Fruit fly (Drosophila melanogaster): ENCODE results near the gene Rcd4.

Rcd4 gene

dm6 chr2L:8361204-8361952 lies 21.3 kb upstream of the Rcd4 start (continued):
- TF ChIP-seq phol (tag; optimal IDR thresholded peaks at IDR 0.05) (peak; percentile 40), CG10654 (GFP tag; optimal IDR thresholded peaks at IDR 0.05) (no peak), Six4 (GFP tag; optimal IDR thresholded peaks at IDR 0.05) (no peak), vfl (GFP tag; optimal IDR thresholded peaks at IDR 0.05) (no peak), Nf-YA (GFP tag; IDR thresholded peaks at IDR 0.05) (no peak), CG11247 (GFP tag; IDR thresholded peaks at IDR 0.05) (no peak), bsh (GFP tag; optimal IDR thresholded peaks at IDR 0.05) (no peak), Doc2 (GFP tag; IDR thresholded peaks at IDR 0.05) (no peak), CG31224 (GFP tag; IDR thresholded peaks at IDR 0.05) (peak; percentile 46; the same call in 1 of the 2 replicates), CG17612 (GFP tag; IDR thresholded peaks at IDR 0.05) (no peak), vvl (GFP tag; IDR thresholded peaks at IDR 0.05) (no peak), HLH4C (GFP tag; IDR thresholded peaks at IDR 0.05; ENCODE audit: partially characterized antibody) (no peak), CG8924 (tag; optimal IDR thresholded peaks at IDR 0.05) (peak; percentile 20), CG2875 (GFP tag; optimal IDR thresholded peaks at IDR 0.05) (no peak), CG10147 (GFP tag; optimal IDR thresholded peaks at IDR 0.05) (no peak), dpn (GFP tag; optimal IDR thresholded peaks at IDR 0.05) (no peak), CG11696 (GFP tag; IDR thresholded peaks at IDR 0.05) (no peak), eyg (GFP tag; optimal IDR thresholded peaks at IDR 0.05) (no peak), tio (GFP tag; optimal IDR thresholded peaks at IDR 0.05) (no peak), CG3281 (GFP tag; optimal IDR thresholded peaks at IDR 0.05) (peak; percentile 39), bigmax (GFP tag; optimal IDR thresholded peaks at IDR 0.05) (no peak), Med (GFP tag) (peak; percentile 77), Max (GFP tag; optimal IDR thresholded peaks at IDR 0.05) (peak; percentile 6), Dll (GFP tag; IDR thresholded peaks at IDR 0.05; ENCODE audit: partially characterized antibody) (no peak), CG7963 (GFP tag; IDR thresholded peaks at IDR 0.05; ENCODE audit: partially characterized antibody) (no peak), CG10267 (tag; optimal IDR thresholded peaks at IDR 0.05) (peak; percentile 15), CG17568 (GFP tag; optimal IDR thresholded peaks at IDR 0.05) (peak; percentile 3), zfh2 (GFP tag; optimal IDR thresholded peaks at IDR 0.05) (peak; percentile 27), MESR4 (GFP tag; optimal IDR thresholded peaks at IDR 0.05) (no peak), dan (GFP tag; IDR thresholded peaks at IDR 0.05) (no peak), Dad (GFP tag; optimal IDR thresholded peaks at IDR 0.05) (no peak), maf-S (GFP tag; optimal IDR thresholded peaks at IDR 0.05) (no peak), CG6791 (GFP tag; IDR thresholded peaks at IDR 0.05; ENCODE audit: partially characterized antibody) (no peak), CG10209 (GFP tag; optimal IDR thresholded peaks at IDR 0.05) (peak; percentile 16), lab (GFP tag; optimal IDR thresholded peaks at IDR 0.05) (peak; percentile 49), H2.0 (GFP tag; IDR thresholded peaks at IDR 0.05) (no peak), ci (GFP tag; IDR thresholded peaks at IDR 0.05) (no peak), jumu (GFP tag; optimal IDR thresholded peaks at IDR 0.05) (no peak), seq (GFP tag; IDR thresholded peaks at IDR 0.05) (no peak), pho (GFP tag; optimal IDR thresholded peaks at IDR 0.05) (peak; percentile 15), CG9215 (GFP tag; IDR thresholded peaks at IDR 0.05) (no peak), ttk (GFP tag; IDR thresholded peaks at IDR 0.05) (no peak), CoRest (tag; optimal IDR thresholded peaks at IDR 0.05) (peak; percentile 37), lmd (GFP tag; IDR thresholded peaks at IDR 0.05) (no peak), ab (GFP tag; optimal IDR thresholded peaks at IDR 0.05) (no peak), nom (GFP tag; optimal IDR thresholded peaks at IDR 0.05) (peak; percentile 2), CG18599 (GFP tag; optimal IDR thresholded peaks at IDR 0.05) (peak; percentile 53), Hand (GFP tag; optimal IDR thresholded peaks at IDR 0.05) (no peak), ATbp (GFP tag; optimal IDR thresholded peaks at IDR 0.05) (peak; percentile 44), CG2889 (GFP tag; IDR thresholded peaks at IDR 0.05) (no peak)

All from whole organism, embryonic.